Worm (Caenorhabditis elegans): ENCODE measurements around the gene osm-6.

The osm-6 gene

DNA sequence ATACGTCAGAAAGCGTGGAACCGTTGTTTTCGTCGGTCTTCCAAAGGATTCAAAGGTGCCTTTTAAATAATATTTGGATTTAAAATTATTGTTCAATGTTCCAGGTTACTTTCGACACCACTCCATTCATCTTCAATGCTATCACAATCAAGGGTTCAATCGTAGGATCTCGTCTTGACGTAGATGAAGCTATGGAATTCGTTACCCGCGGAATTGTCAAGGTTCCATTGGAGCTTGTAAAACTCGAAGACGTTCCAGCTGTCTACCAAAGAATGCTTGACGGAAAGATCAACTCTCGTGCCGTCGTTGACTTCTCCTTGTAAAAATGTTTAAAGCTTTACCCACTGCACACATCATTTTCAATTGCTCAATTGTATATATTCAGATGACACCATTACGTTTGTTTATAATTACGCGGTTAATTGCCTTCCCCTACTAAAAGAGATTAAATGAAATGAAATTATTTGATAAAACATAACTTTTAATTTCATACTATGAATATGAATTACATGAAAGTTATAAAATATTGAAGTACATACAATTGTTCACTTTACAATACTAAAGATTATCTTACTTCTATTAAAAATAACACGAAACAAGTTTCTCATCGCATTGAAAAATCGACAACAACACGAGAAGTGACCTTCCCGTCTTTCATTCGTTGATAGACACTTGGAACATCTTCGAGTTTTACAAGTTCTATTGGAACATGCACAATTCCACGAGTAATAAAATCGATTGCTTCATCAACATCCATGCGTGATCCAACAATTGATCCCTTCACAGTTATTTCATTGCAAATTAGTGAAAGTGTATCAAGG, 37.9 kb downstream of the osm-6 start (continued):
- no peak for TF ChIP-seq tra-1 (GFP tag; IDR thresholded peaks at IDR 0.05)
- TF ChIP-seq aha-1 (tag) = peak; percentile 46
- peak; percentile 10 for TF ChIP-seq fos-1 (tag; optimal IDR thresholded peaks at IDR 0.05)
- TF ChIP-seq nhr-76 (tag; optimal IDR thresholded peaks at IDR 0.05) = no peak
- TF ChIP-seq ama-1 (optimal IDR thresholded peaks at IDR 0.05) = peak; percentile 72
- peak in 1 of 2 experiments; percentile 8 for TF ChIP-seq mdl-1 (tag; optimal IDR thresholded peaks at IDR 0.05)
- TF ChIP-seq ztf-11 (tag; optimal IDR thresholded peaks at IDR 0.05) = no peak
- no peak for TF ChIP-seq snpc-1.2 (GFP tag; IDR thresholded peaks at IDR 0.05)
- TF ChIP-seq Y5F2A.4 (GFP tag; optimal IDR thresholded peaks at IDR 0.05) = no peak
- peak; percentile 75 for TF ChIP-seq mep-1 (tag; optimal IDR thresholded peaks at IDR 0.05)
- no peak for TF ChIP-seq nhr-6 (tag; optimal IDR thresholded peaks at IDR 0.05)
- TF ChIP-seq Y75B8A.6 (GFP tag; IDR thresholded peaks at IDR 0.05) = no peak

- TF ChIP-seq ZK546.5 (tag; optimal IDR thresholded peaks at IDR 0.05) (no peak), unc-62 (GFP tag; optimal IDR thresholded peaks at IDR 0.05 in 1 of 2) (peak in 1 of 2 experiments; percentile 60), unc-62 (tag; optimal IDR thresholded peaks at IDR 0.05) (no peak), nhr-28 (tag; optimal IDR thresholded peaks at IDR 0.05) (no peak), mes-2 (tag; optimal IDR thresholded peaks at IDR 0.05; ENCODE audit: poor library complexity, severe bottlenecking) (peak; percentile 36)
Measured at ce11 chrV:11888656-11889055, 38.6 kb downstream of the osm-6 start.

- TF ChIP-seq nhr-6 (tag; optimal IDR thresholded peaks at IDR 0.05) (no peak), nhr-10 (tag; optimal IDR thresholded peaks at IDR 0.05) (peak; percentile 95), zip-2 (tag; optimal IDR thresholded peaks at IDR 0.05) (no peak), lin-1 (GFP tag; IDR thresholded peaks at IDR 0.05) (0 out of 2 replicates have a peak, but pooled peaks have one; percentile 35), aha-1 (tag) (peak; percentile 97), ZK546.5 (tag; optimal IDR thresholded peaks at IDR 0.05) (no peak), lin-15B (tag; optimal IDR thresholded peaks at IDR 0.05) (no peak), attf-4 (tag; optimal IDR thresholded peaks at IDR 0.05) (no peak), nhr-111 (GFP tag; optimal IDR thresholded peaks at IDR 0.05) (no peak), skn-1 (tag; optimal IDR thresholded peaks at IDR 0.05) (no peak), F26F4.8 (GFP tag; conservative IDR thresholded peaks at IDR 0.05) (no peak), hif-1 (tag; optimal IDR thresholded peaks at IDR 0.05) (peak; percentile 49 to 78), zfp-3 (GFP tag; conservative IDR thresholded peaks at IDR 0.05) (no peak), tra-1 (GFP tag; IDR thresholded peaks at IDR 0.05) (no peak), duxl-1 (tag; optimal IDR thresholded peaks at IDR 0.05; ENCODE audit: poor library complexity) (no peak), F49E8.2 (tag; optimal IDR thresholded peaks at IDR 0.05; ENCODE audit: borderline replicate concordance) (no peak), Y105C5A.15 (GFP tag; IDR thresholded peaks at IDR 0.05) (no peak), dve-1 (tag; optimal IDR thresholded peaks at IDR 0.05; ENCODE audit: insufficient read depth) (peak; percentile 61), pha-4 (GFP tag; IDR thresholded peaks at IDR 0.05) (no peak), pha-4 (tag; optimal IDR thresholded peaks at IDR 0.05) (no peak), R02D3.7 (tag; optimal IDR thresholded peaks at IDR 0.05) (no peak), nhr-76 (tag; optimal IDR thresholded peaks at IDR 0.05) (no peak), vab-7 (GFP tag; IDR thresholded peaks at IDR 0.05) (no peak), mxl-3 (GFP tag; optimal IDR thresholded peaks at IDR 0.05) (peak; percentile 100), zfp-2 (tag; optimal IDR thresholded peaks at IDR 0.05) (no peak), ctbp-1 (GFP tag; IDR thresholded peaks at IDR 0.05) (no peak), dmd-8 (GFP tag; IDR thresholded peaks at IDR 0.05) (no peak), mdt-29 (GFP tag; IDR thresholded peaks at IDR 0.05) (peak; percentile 66; the same call in 1 of the 2 replicates), ztf-7 (tag; optimal IDR thresholded peaks at IDR 0.05) (no peak), unc-130 (GFP tag; optimal IDR thresholded peaks at IDR 0.05) (no peak), nhr-28 (tag; optimal IDR thresholded peaks at IDR 0.05) (peak; percentile 95), daf-12 (tag; optimal IDR thresholded peaks at IDR 0.05) (no peak), hmg-1.1 (GFP tag; IDR thresholded peaks at IDR 0.05) (no peak), F44E2.7 (GFP tag; IDR thresholded peaks at IDR 0.05) (no peak), mep-1 (tag; optimal IDR thresholded peaks at IDR 0.05) (peak; percentile 55), spr-1 (tag; optimal IDR thresholded peaks at IDR 0.05) (no peak)
Measured at ce11 chrV:11887988-11888499, 39.2 kb downstream of the osm-6 start, which contains the start of gene adh-1. Gene adh-1, plus strand, starts transcription at chrV:11888248.

Measured in whole organism, L4 larva.